Fruit fly (Drosophila melanogaster) Kc167 (cell line): Measurements from ENCODE around the gene Atg2.

Experiments used
- Myc ChIP-seq: fragments of >200 bp; optimal IDR thresholded peaks from 2 replicates; lab custom pipeline; 2017; ENCODE audit warnings: missing external identifiers
- Sin3A ChIP-seq: fragments of >200 bp; optimal IDR thresholded peaks from 2 replicates; lab custom pipeline; 2018; ENCODE audit warnings: missing external identifiers
- h ChIP-seq: fragments of >200 bp; optimal IDR thresholded peaks from 3 replicates; lab custom pipeline; 2018; ENCODE audit warnings: missing external identifiers
- insv ChIP-seq: fragments of >200 bp; optimal IDR thresholded peaks from 3 replicates; lab custom pipeline; 2018; ENCODE audit warnings: missing external identifiers
- psq ChIP-seq: fragments of >200 bp; optimal IDR thresholded peaks from 2 replicates; lab custom pipeline; 2017; ENCODE audit warnings: missing external identifiers
- ttk ChIP-seq: sonication (Bioruptor generic); optimal IDR thresholded peaks from 2 replicates; lab custom pipeline; 2017; ENCODE audit warnings: missing external identifiers

Atg2 gene

dm6 chr3L:2819687-2820086 is 45.5 kb downstream of the Atg2 start:
- TF ChIP-seq h (lab: Kevin White, UChicago) = no peak
- TF ChIP-seq Myc (lab: Kevin White, UChicago) = no peak
- no peak for TF ChIP-seq ttk (lab: Kevin White, UChicago)

dm6 chr3L:2820275-2820674 is 46.1 kb downstream of the Atg2 start:
- TF ChIP-seq Sin3A (lab: Kevin White, UChicago) = no peak
- TF ChIP-seq h (lab: Kevin White, UChicago) = no peak
- no peak for TF ChIP-seq psq (lab: Kevin White, UChicago)
- no peak for TF ChIP-seq Myc (lab: Kevin White, UChicago)
- TF ChIP-seq insv (lab: Kevin White, UChicago) = no peak
- TF ChIP-seq ttk (lab: Kevin White, UChicago) = no peak

dm6 chr3L:2820930-2821505 is 46.9 kb downstream of the Atg2 start:
- TF ChIP-seq Myc (lab: Kevin White, UChicago) (no peak), insv (lab: Kevin White, UChicago) (no peak), psq (lab: Kevin White, UChicago) (no peak)

- TF ChIP-seq Sin3A (lab: Kevin White, UChicago) (no peak), Myc (lab: Kevin White, UChicago) (no peak)
These were observed 48.8 kb downstream of the Atg2 start for dm6 chr3L:2822955-2823354.

- no peak for TF ChIP-seq psq (lab: Kevin White, UChicago)
- TF ChIP-seq Sin3A (lab: Kevin White, UChicago) = no peak
These were observed 49.4 kb downstream of the Atg2 start for dm6 chr3L:2823520-2823970.

dm6 chr3L:2824024-2824687 is 50.0 kb downstream of the Atg2 start:
- TF ChIP-seq Myc (lab: Kevin White, UChicago) (no peak), insv (lab: Kevin White, UChicago) (no peak), psq (lab: Kevin White, UChicago) (peak; percentile 18), Sin3A (lab: Kevin White, UChicago) (no peak), ttk (lab: Kevin White, UChicago) (no peak), h (lab: Kevin White, UChicago) (no peak)

dm6 chr3L:2824731-2825130 is 50.6 kb downstream of the Atg2 start:
- TF ChIP-seq insv (lab: Kevin White, UChicago) (no peak), h (lab: Kevin White, UChicago) (no peak), psq (lab: Kevin White, UChicago) (no peak), ttk (lab: Kevin White, UChicago) (no peak), Sin3A (lab: Kevin White, UChicago) (no peak), Myc (lab: Kevin White, UChicago) (no peak)

- no peak for TF ChIP-seq ttk (lab: Kevin White, UChicago)
- TF ChIP-seq insv (lab: Kevin White, UChicago) = no peak
- TF ChIP-seq Myc (lab: Kevin White, UChicago) = no peak
- no peak for TF ChIP-seq h (lab: Kevin White, UChicago)
- no peak for TF ChIP-seq psq (lab: Kevin White, UChicago)
- no peak for TF ChIP-seq Sin3A (lab: Kevin White, UChicago)
These were observed 51.2 kb downstream of the Atg2 start for dm6 chr3L:2825377-2825776.

- TF ChIP-seq psq (lab: Kevin White, UChicago) = no peak
- no peak for TF ChIP-seq ttk (lab: Kevin White, UChicago)
- TF ChIP-seq h (lab: Kevin White, UChicago) = no peak
- TF ChIP-seq Sin3A (lab: Kevin White, UChicago) = no peak
- TF ChIP-seq insv (lab: Kevin White, UChicago) = no peak
- no peak for TF ChIP-seq Myc (lab: Kevin White, UChicago)
These were observed 54.0 kb downstream of the Atg2 start for dm6 chr3L:2828163-2828562.

dm6 chr3L:2828610-2829139 is 54.5 kb downstream of the Atg2 start:
- TF ChIP-seq insv (lab: Kevin White, UChicago) (no peak), Myc (lab: Kevin White, UChicago) (no peak)

dm6 chr3L:2829916-2830315 is 55.8 kb downstream of the Atg2 start:
- TF ChIP-seq h (lab: Kevin White, UChicago) (no peak), Sin3A (lab: Kevin White, UChicago) (no peak), Myc (lab: Kevin White, UChicago) (no peak), insv (lab: Kevin White, UChicago) (no peak), psq (lab: Kevin White, UChicago) (no peak)
